Worm (Caenorhabditis elegans): Measurements from ENCODE around the gene dsl-1.

dsl-1 gene

ce11 chrIV:1163126-1163525, 44.8 kb downstream of the dsl-1 start, which contains the start of gene C50A2.7:
Gene C50A2.7, plus strand, starts transcription at chrIV:1163426.
- TF ChIP-seq lin-15B (tag; optimal IDR thresholded peaks at IDR 0.05) (no peak), mml-1 (tag; optimal IDR thresholded peaks at IDR 0.05) (no peak), ceh-28 (tag; optimal IDR thresholded peaks at IDR 0.05) (no peak), ama-1 (optimal IDR thresholded peaks at IDR 0.05) (no peak), fos-1 (tag; optimal IDR thresholded peaks at IDR 0.05) (no peak), elt-2 (tag; optimal IDR thresholded peaks at IDR 0.05) (no peak), ztf-11 (tag; optimal IDR thresholded peaks at IDR 0.05) (no peak), ztf-4 (tag; optimal IDR thresholded peaks at IDR 0.05) (no peak)

- TF ChIP-seq hmg-11 (tag; optimal IDR thresholded peaks at IDR 0.05) (no peak), egl-27 (tag; optimal IDR thresholded peaks at IDR 0.05) (no peak), lsy-12 (tag; optimal IDR thresholded peaks at IDR 0.05) (no peak), ZK546.5 (tag; optimal IDR thresholded peaks at IDR 0.05) (no peak), unc-62 (GFP tag; optimal IDR thresholded peaks at IDR 0.05) (no peak), nhr-76 (tag; optimal IDR thresholded peaks at IDR 0.05) (no peak), mdl-1 (tag; optimal IDR thresholded peaks at IDR 0.05) (no peak), mml-1 (tag; optimal IDR thresholded peaks at IDR 0.05) (no peak), ceh-9 (tag; optimal IDR thresholded peaks at IDR 0.05) (no peak), zag-1 (tag; optimal IDR thresholded peaks at IDR 0.05) (no peak), ztf-4 (tag; optimal IDR thresholded peaks at IDR 0.05) (no peak), unc-39 (tag; optimal IDR thresholded peaks at IDR 0.05) (no peak), nhr-12 (tag; optimal IDR thresholded peaks at IDR 0.05) (no peak), nhr-77 (tag; optimal IDR thresholded peaks at IDR 0.05) (no peak), ceh-82 (tag; optimal IDR thresholded peaks at IDR 0.05) (no peak), elt-3 (tag; optimal IDR thresholded peaks at IDR 0.05) (no peak)
Measured at ce11 chrIV:1160386-1160785, 47.5 kb downstream of the dsl-1 start, which contains the start of gene ets-8. Gene ets-8, minus strand, starts transcription at chrIV:1160486.

- no peak for TF ChIP-seq nhr-11 (tag; optimal IDR thresholded peaks at IDR 0.05)
- no peak for TF ChIP-seq eor-1 (tag; optimal IDR thresholded peaks at IDR 0.05)
- no peak for TF ChIP-seq nhr-77 (tag; optimal IDR thresholded peaks at IDR 0.05)
- no peak for TF ChIP-seq daf-12 (tag; optimal IDR thresholded peaks at IDR 0.05)
- no peak for TF ChIP-seq nhr-67 (tag; optimal IDR thresholded peaks at IDR 0.05)
- no peak for TF ChIP-seq egl-5 (tag; optimal IDR thresholded peaks at IDR 0.05)
- TF ChIP-seq fos-1 (tag; optimal IDR thresholded peaks at IDR 0.05) = no peak
Measured at ce11 chrIV:1157928-1158327, 50.0 kb downstream of the dsl-1 start, which contains the start of gene C50A2.3. Gene C50A2.3, minus strand, starts transcription at chrIV:1158028.

Measured in whole organism, L3 larva.